Worm (Caenorhabditis elegans): ENCODE measurements around the gene best-21.

best-21 gene

ce11 chrIV:15323593-15323992 is 21.3 kb downstream of the best-21 start, which contains the start of gene tbx-39:
Gene tbx-39 (plus strand): TSS chrIV:15323893.
- TF ChIP-seq lin-26 (GFP tag; IDR thresholded peaks at IDR 0.05) (no peak), rpc-1 (optimal IDR thresholded peaks at IDR 0.05) (no peak), rpc-1 (tag; optimal IDR thresholded peaks at IDR 0.05) (no peak)

ce11 chrIV:15328092-15328491 is 25.8 kb downstream of the best-21 start, which contains the start of gene tbx-40:
Gene tbx-40 (minus strand): TSS chrIV:15328192.
- TF ChIP-seq ekl-4 (GFP tag; IDR thresholded peaks at IDR 0.05) (no peak), dpl-1 (GFP tag; optimal IDR thresholded peaks at IDR 0.05) (no peak), chd-7 (tag; optimal IDR thresholded peaks at IDR 0.05) (no peak), snpc-1.3 (tag; optimal IDR thresholded peaks at IDR 0.05; ENCODE audit: insufficient read depth) (no peak), mel-28 (tag; optimal IDR thresholded peaks at IDR 0.05; ENCODE audit: borderline replicate concordance) (no peak), lsy-27 (tag; optimal IDR thresholded peaks at IDR 0.05; ENCODE audit: borderline replicate concordance, insufficient read depth) (no peak), F10E7.11 (tag; optimal IDR thresholded peaks at IDR 0.05) (no peak), ztf-28 (GFP tag; IDR thresholded peaks at IDR 0.05) (no peak), lin-26 (GFP tag; IDR thresholded peaks at IDR 0.05) (no peak), nfya-1 (tag; optimal IDR thresholded peaks at IDR 0.05; ENCODE audit: borderline replicate concordance, insufficient read depth) (no peak), sptf-2 (GFP tag; optimal IDR thresholded peaks at IDR 0.05) (no peak), madf-8 (GFP tag; conservative IDR thresholded peaks at IDR 0.05) (no peak), lin-35 (GFP tag; optimal IDR thresholded peaks at IDR 0.05) (no peak), rcor-1 (GFP tag; IDR thresholded peaks at IDR 0.05) (no peak), nhr-27 (tag; optimal IDR thresholded peaks at IDR 0.05) (no peak), aptf-3 (GFP tag; IDR thresholded peaks at IDR 0.05) (no peak), B0261.1 (tag; optimal IDR thresholded peaks at IDR 0.05) (no peak), pha-4 (tag; optimal IDR thresholded peaks at IDR 0.05) (no peak), let-526 (GFP tag; IDR thresholded peaks at IDR 0.05) (no peak)

ce11 chrIV:15336778-15337177 is 34.5 kb downstream of the best-21 start, which contains the start of gene irld-59:
Gene irld-59 (plus strand): TSS chrIV:15337078.
- TF ChIP-seq tbp1 (GFP tag; optimal IDR thresholded peaks at IDR 0.05), result no peak
- TF ChIP-seq hsf-1 (GFP tag; IDR thresholded peaks at IDR 0.05), result no peak
- TF ChIP-seq dpff-1 (tag; optimal IDR thresholded peaks at IDR 0.05), result no peak
- TF ChIP-seq lir-1 (GFP tag; conservative IDR thresholded peaks at IDR 0.05), result no peak
- TF ChIP-seq aptf-3 (GFP tag; IDR thresholded peaks at IDR 0.05), result no peak
- no peak for TF ChIP-seq unc-62 (GFP tag; optimal IDR thresholded peaks at IDR 0.05)
- TF ChIP-seq Y56A3A.18 (GFP tag; IDR thresholded peaks at IDR 0.05), result no peak
- no peak for TF ChIP-seq D2030.7 (GFP tag; IDR thresholded peaks at IDR 0.05)
- no peak for TF ChIP-seq hrde-1 (tag; optimal IDR thresholded peaks at IDR 0.05; ENCODE audit: borderline replicate concordance)
- TF ChIP-seq ekl-4 (GFP tag; IDR thresholded peaks at IDR 0.05), result no peak
- TF ChIP-seq T26A5.8 (tag; optimal IDR thresholded peaks at IDR 0.05), result no peak
- TF ChIP-seq ets-4 (GFP tag; optimal IDR thresholded peaks at IDR 0.05), result no peak
- no peak for TF ChIP-seq attf-5 (GFP tag; optimal IDR thresholded peaks at IDR 0.05)
- no peak for TF ChIP-seq F39B2.1 (GFP tag; IDR thresholded peaks at IDR 0.05)
- TF ChIP-seq F52B5.7 (tag; optimal IDR thresholded peaks at IDR 0.05), result no peak
- no peak for TF ChIP-seq dpl-1 (GFP tag; optimal IDR thresholded peaks at IDR 0.05)
- TF ChIP-seq ztf-22 (GFP tag; optimal IDR thresholded peaks at IDR 0.05), result no peak
- no peak for TF ChIP-seq egl-18 (GFP tag; IDR thresholded peaks at IDR 0.05)
- no peak for TF ChIP-seq Y79H2A.3 (GFP tag; conservative IDR thresholded peaks at IDR 0.05)
- no peak for TF ChIP-seq ztf-3 (GFP tag; optimal IDR thresholded peaks at IDR 0.05)
